Fruit fly (Drosophila melanogaster) whole organism, embryonic: Measurements from ENCODE around the gene CG7724.
A peak's percentile ranks its signal among the peaks of the same experiment; 100 is the strongest.

Experiments used
- Adf1 ChIP-seq: fragments of 200-800 bp; sonication (Bioruptor generic); IDR thresholded peaks from 2 replicates; pipeline ENCODE4 v1.3.6; 2022; ENCODE audit warnings: missing biosample characterization, missing genetic modification characterization
- B-H1 ChIP-seq: fragments of 200-800 bp; sonication (Bioruptor generic); IDR thresholded peaks from 3 replicates; pipeline ENCODE4 v1.3.6; 2022; ENCODE audit warnings: missing biosample characterization, missing genetic modification characterization
- CG1024 ChIP-seq: fragments of 200-800 bp; sonication (Bioruptor generic); IDR thresholded peaks from 2 replicates; pipeline ENCODE4 v1.3.6; 2022; ENCODE audit warnings: missing biosample characterization, missing genetic modification characterization
- CG10321 ChIP-seq: fragments of 200-800 bp; sonication (Bioruptor generic); IDR thresholded peaks from 2 replicates; pipeline ENCODE4 v1.3.6; 2022; ENCODE audit warnings: missing biosample characterization, missing genetic modification characterization
- CG11504 ChIP-seq: fragments of 200-800 bp; sonication (Bioruptor generic); optimal IDR thresholded peaks from 3 replicates; lab custom pipeline; 2019; ENCODE audit warnings: missing biosample characterization, mild to moderate bottlenecking, missing genetic modification characterization, moderate library complexity
- CG12769 ChIP-seq: fragments of 200-800 bp; sonication (Bioruptor generic); optimal IDR thresholded peaks from 2 replicates; lab custom pipeline; 2019; ENCODE audit warnings: missing biosample characterization, mild to moderate bottlenecking, missing genetic modification characterization, moderate library complexity
- CG1529 ChIP-seq: fragments of 200-800 bp; sonication (Bioruptor generic); optimal IDR thresholded peaks from 3 replicates; lab custom pipeline; 2018; ENCODE audit warnings: missing biosample characterization, missing genetic modification characterization
- CG2199 ChIP-seq: fragments of 200-800 bp; sonication (Bioruptor generic); IDR thresholded peaks from 3 replicates; pipeline ENCODE4 v1.3.6; 2022; ENCODE audit warnings: missing biosample characterization, missing genetic modification characterization
- CG2678 ChIP-seq: fragments of 200-800 bp; sonication (Bioruptor generic); optimal IDR thresholded peaks from 3 replicates; lab custom pipeline; 2019; ENCODE audit warnings: missing biosample characterization, mild to moderate bottlenecking, missing genetic modification characterization, moderate library complexity
- CG2889 ChIP-seq: fragments of 200-800 bp; sonication (Bioruptor generic); IDR thresholded peaks from 3 replicates; pipeline ENCODE4 v1.3.6; 2022; ENCODE audit warnings: missing biosample characterization, missing genetic modification characterization
- CG3281 ChIP-seq: fragments of 200-800 bp; sonication (Bioruptor generic); optimal IDR thresholded peaks from 3 replicates; lab custom pipeline; 2017; ENCODE audit warnings: missing biosample characterization, mild to moderate bottlenecking, missing genetic modification characterization
- CG33557 ChIP-seq: fragments of 200-800 bp; sonication (Bioruptor generic); optimal IDR thresholded peaks from 2 replicates; lab custom pipeline; 2019; ENCODE audit warnings: missing biosample characterization, mild to moderate bottlenecking, missing genetic modification characterization, moderate library complexity
- CG4360 ChIP-seq: fragments of 200-800 bp; sonication (Bioruptor generic); IDR thresholded peaks from 2 replicates; pipeline ENCODE4 v1.3.6; 2022; ENCODE audit warnings: missing biosample characterization, missing genetic modification characterization
- CG6765 ChIP-seq: fragments of 200-800 bp; sonication (Bioruptor generic); optimal IDR thresholded peaks from 3 replicates; lab custom pipeline; 2017; ENCODE audit warnings: missing biosample characterization, mild to moderate bottlenecking, missing genetic modification characterization
- CG8281 ChIP-seq: fragments of 200-800 bp; sonication (Bioruptor generic); optimal IDR thresholded peaks from 2 replicates; lab custom pipeline; 2018; ENCODE audit warnings: missing biosample characterization, mild to moderate bottlenecking, missing genetic modification characterization, moderate library complexity
- CG8290 ChIP-seq, 3 experiments: fragments of 200-800 bp; sonication (Bioruptor generic); optimal IDR thresholded peaks; 2 replicates each; lab custom pipeline; 2016 to 2019; ENCODE audit warnings: missing biosample characterization in 3 of 3, missing genetic modification characterization in 3 of 3, mild to moderate bottlenecking in 2 of 3, moderate library complexity in 1 of 3
- CG8478 ChIP-seq: fragments of >200 bp; optimal IDR thresholded peaks from 2 replicates; lab custom pipeline; 2018
- CG9932 ChIP-seq: fragments of 200-800 bp; sonication (Bioruptor generic); IDR thresholded peaks from 2 replicates; pipeline ENCODE4 v1.3.6; 2022; ENCODE audit warnings: missing biosample characterization, missing genetic modification characterization
- D ChIP-seq, 2 experiments: fragments of 200-800 bp in 1 of 2; fragments of >200 bp in 1 of 2; sonication (Bioruptor generic) in 1 of 2; optimal IDR thresholded peaks; 2 replicates in 1 of 2; 3 replicates in 1 of 2; lab custom pipeline; 2017; ENCODE audit warnings: mild to moderate bottlenecking in 1 of 2, missing biosample characterization in 1 of 2, missing genetic modification characterization in 1 of 2, missing genetic modification reagents in 1 of 2
- Deaf1 ChIP-seq: fragments of 200-800 bp; optimal IDR thresholded peaks from 3 replicates; lab custom pipeline; 2019; ENCODE audit warnings: missing biosample characterization, mild to moderate bottlenecking, missing genetic modification characterization, moderate library complexity
- Doc3 ChIP-seq: fragments of 200-800 bp; sonication (Bioruptor generic); IDR thresholded peaks from 3 replicates; pipeline ENCODE4 v1.3.6; 2022; ENCODE audit warnings: missing biosample characterization, missing genetic modification characterization; ENCODE audit not compliant: partially characterized antibody
- Drgx ChIP-seq: fragments of 200-800 bp; sonication (Bioruptor generic); IDR thresholded peaks from 2 replicates; pipeline ENCODE4 v1.3.6; 2022; ENCODE audit warnings: missing biosample characterization, missing genetic modification characterization
- Elba2 ChIP-seq: fragments of 200-800 bp; sonication (Bioruptor generic); optimal IDR thresholded peaks from 3 replicates; lab custom pipeline; 2016; ENCODE audit warnings: missing biosample characterization, missing genetic modification characterization
- Ets65A ChIP-seq: fragments of 200-800 bp; sonication (Bioruptor generic); peaks from one replicate; lab custom pipeline; 2016; ENCODE audit warnings: missing biosample characterization, missing genetic modification characterization
- Jarid2 ChIP-seq: fragments of 200-800 bp; sonication (Bioruptor generic); optimal IDR thresholded peaks from 3 replicates; lab custom pipeline; 2017; ENCODE audit warnings: mild to moderate bottlenecking, missing biosample characterization, missing genetic modification reagents, missing genetic modification characterization
- Mad ChIP-seq: fragments of 200-800 bp; sonication (Bioruptor generic); optimal IDR thresholded peaks from 2 replicates; lab custom pipeline; 2016; ENCODE audit warnings: missing biosample characterization, missing genetic modification characterization
- Opbp ChIP-seq: fragments of 200-800 bp; sonication (Bioruptor generic); IDR thresholded peaks from 3 replicates; pipeline ENCODE4 v1.3.6; 2022; ENCODE audit warnings: missing biosample characterization, missing genetic modification characterization; ENCODE audit not compliant: partially characterized antibody
- Pdp1 ChIP-seq, 2 experiments: fragments of 200-800 bp; sonication (Bioruptor generic); optimal IDR thresholded peaks; 3 replicates each; lab custom pipeline; 2016; ENCODE audit warnings: missing biosample characterization in 2 of 2, missing genetic modification characterization in 2 of 2, mild to moderate bottlenecking in 1 of 2, moderate library complexity in 1 of 2
- amos ChIP-seq: fragments of 200-800 bp; sonication (Bioruptor generic); IDR thresholded peaks from 2 replicates; pipeline ENCODE4 v1.3.6; 2022; ENCODE audit warnings: missing biosample characterization, missing genetic modification characterization; ENCODE audit not compliant: partially characterized antibody
- bsh ChIP-seq, 2 experiments: fragments of 200-800 bp; sonication (Bioruptor generic); optimal IDR thresholded peaks; 2 replicates each; lab custom pipeline; 2017 to 2018; ENCODE audit warnings: mild to moderate bottlenecking in 2 of 2, missing biosample characterization in 2 of 2, missing genetic modification characterization in 2 of 2, moderate library complexity in 1 of 2
- ci ChIP-seq: fragments of 200-800 bp; sonication (Bioruptor generic); IDR thresholded peaks from 3 replicates; pipeline ENCODE4 v1.3.6; 2022; ENCODE audit warnings: missing biosample characterization, missing genetic modification characterization
- dmrt99B ChIP-seq: fragments of 200-800 bp; sonication (Bioruptor generic); optimal IDR thresholded peaks from 2 replicates; lab custom pipeline; 2018; ENCODE audit warnings: missing biosample characterization, mild to moderate bottlenecking, missing genetic modification characterization, moderate library complexity
- gem ChIP-seq: fragments of 200-800 bp; sonication (Bioruptor generic); optimal IDR thresholded peaks from 2 replicates; lab custom pipeline; 2019; ENCODE audit warnings: missing biosample characterization, mild to moderate bottlenecking, missing genetic modification characterization, moderate library complexity
- grau ChIP-seq: fragments of 200-800 bp; optimal IDR thresholded peaks from 3 replicates; lab custom pipeline; 2019; ENCODE audit warnings: missing biosample characterization, mild to moderate bottlenecking, missing genetic modification characterization, moderate library complexity
- grn ChIP-seq: fragments of 200-800 bp; sonication (Bioruptor generic); optimal IDR thresholded peaks from 3 replicates; lab custom pipeline; 2017; ENCODE audit warnings: missing biosample characterization, missing genetic modification characterization
- gsb-n ChIP-seq: fragments of 200-800 bp; sonication (Bioruptor generic); optimal IDR thresholded peaks from 3 replicates; lab custom pipeline; 2018; ENCODE audit warnings: missing biosample characterization, mild to moderate bottlenecking, missing genetic modification characterization
- hkb ChIP-seq, 2 experiments: fragments of 200-800 bp in 1 of 2; fragments of >200 bp in 1 of 2; sonication (Bioruptor generic) in 1 of 2; IDR thresholded peaks in 1 of 2; optimal IDR thresholded peaks in 1 of 2; 2 replicates each; pipeline versions ENCODE4 v1.3.6 to Lab custom; 2017 to 2022; ENCODE audit warnings: missing biosample characterization in 1 of 2, missing genetic modification characterization in 1 of 2
- jigr1 ChIP-seq: fragments of 200-800 bp; sonication (Bioruptor generic); IDR thresholded peaks from 3 replicates; pipeline ENCODE4 v1.3.6; 2022; ENCODE audit warnings: missing biosample characterization, missing genetic modification characterization
- ken ChIP-seq: fragments of 200-800 bp; sonication (Bioruptor generic); IDR thresholded peaks from 3 replicates; pipeline ENCODE4 v1.3.6; 2022; ENCODE audit warnings: missing biosample characterization, missing genetic modification characterization
- knrl ChIP-seq: fragments of 200-800 bp; sonication (Bioruptor generic); IDR thresholded peaks from 3 replicates; pipeline ENCODE4 v1.3.6; 2022; ENCODE audit warnings: missing biosample characterization, missing genetic modification characterization; ENCODE audit not compliant: partially characterized antibody
- maf-S ChIP-seq: fragments of 200-800 bp; sonication (Bioruptor generic); optimal IDR thresholded peaks from 2 replicates; lab custom pipeline; 2016; ENCODE audit warnings: missing biosample characterization, missing genetic modification characterization
- otp ChIP-seq: fragments of 200-800 bp; sonication (Bioruptor generic); IDR thresholded peaks from 3 replicates; pipeline ENCODE4, ENCODE4 v1.3.6; 2022; ENCODE audit warnings: missing biosample characterization, missing genetic modification characterization
- ro ChIP-seq: fragments of 200-800 bp; sonication (Bioruptor generic); IDR thresholded peaks from 2 replicates; pipeline ENCODE4 v1.3.6; 2022; ENCODE audit warnings: missing biosample characterization, missing genetic modification characterization
- stwl ChIP-seq: fragments of 200-800 bp; sonication (Bioruptor generic); optimal IDR thresholded peaks from 3 replicates; lab custom pipeline; 2018; ENCODE audit warnings: missing biosample characterization, mild to moderate bottlenecking, missing genetic modification characterization, moderate library complexity
- zen ChIP-seq: fragments of 200-800 bp; sonication (Bioruptor generic); optimal IDR thresholded peaks from 3 replicates; lab custom pipeline; 2018; ENCODE audit warnings: missing biosample characterization, mild to moderate bottlenecking, missing genetic modification characterization, moderate library complexity
- zfh1 ChIP-seq: fragments of 200-800 bp; sonication (Bioruptor generic); IDR thresholded peaks from 3 replicates; pipeline ENCODE4 v1.3.6; 2022; ENCODE audit warnings: missing biosample characterization, missing genetic modification characterization

Gene CG7724

DNA sequence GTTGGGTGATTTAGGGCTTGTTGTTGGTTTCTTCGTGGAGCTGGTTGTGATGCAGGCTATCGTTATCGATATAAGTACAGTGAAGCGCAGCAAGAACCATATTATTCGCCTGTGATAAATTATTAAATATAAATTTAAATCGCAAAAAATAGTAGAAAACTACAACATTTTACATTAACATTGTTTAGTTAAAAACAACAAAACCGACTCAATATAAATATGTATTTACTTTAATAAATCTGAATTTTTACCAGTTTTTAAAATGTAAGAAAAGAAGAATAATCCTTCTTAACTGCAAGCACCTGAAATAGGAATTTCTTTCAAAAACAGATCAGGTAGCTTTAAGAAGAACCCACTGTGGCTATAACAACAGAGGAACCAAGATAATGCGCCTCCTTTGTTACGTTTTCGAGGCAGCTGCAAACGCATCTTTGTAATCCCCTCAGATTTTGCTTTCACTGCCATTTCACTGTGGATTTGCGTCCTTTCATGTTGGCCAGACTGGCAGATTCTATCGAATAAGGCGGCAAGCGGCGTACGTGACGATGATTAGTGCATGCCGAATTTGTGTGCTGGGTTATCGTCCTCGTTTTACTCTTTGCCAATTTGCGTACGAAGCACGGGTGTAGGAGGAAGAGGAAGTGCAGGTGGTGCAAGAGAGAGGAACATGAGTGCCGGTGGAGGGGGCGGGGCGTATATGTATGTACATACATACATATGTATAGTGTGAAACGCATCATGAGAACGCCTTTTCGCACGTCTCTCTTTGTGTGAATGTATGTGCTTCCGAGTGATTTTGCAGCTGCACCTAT lies 44.7 kb upstream of the CG7724 start (continued):
- peak in 1 of 2 experiments; percentile 34 for TF ChIP-seq bsh (GFP tag; optimal IDR thresholded peaks at IDR 0.05; lab: Kevin White, UChicago)
- TF ChIP-seq Ets65A: peak; percentile 57
- TF ChIP-seq CG4360 (GFP tag; lab: Robert Waterston, UW): peak; percentile 4; the same call in 1 of the 2 replicates
- no peak for TF ChIP-seq jigr1 (GFP tag; lab: Robert Waterston, UW)
- TF ChIP-seq CG9932 (GFP tag; lab: Robert Waterston, UW): peak; percentile 20; the same call in 1 of the 2 replicates
- no peak for TF ChIP-seq ro (GFP tag; lab: Robert Waterston, UW)
- peak; percentile 82 for TF ChIP-seq grau
- TF ChIP-seq stwl (tag; lab: Kevin White, UChicago): no peak
- peak; percentile 36; the same call in 1 of the 2 replicates for TF ChIP-seq Drgx (GFP tag; lab: Robert Waterston, UW)
- no peak for TF ChIP-seq Jarid2
- TF ChIP-seq Pdp1 (GFP tag; optimal IDR thresholded peaks at IDR 0.05; lab: Kevin White, UChicago): no peak
- no peak for TF ChIP-seq CG33557 (GFP tag; lab: Kevin White, UChicago)
- 0 out of 3 replicates have a peak, but pooled peaks have one; percentile 36 for TF ChIP-seq zfh1
- no peak for TF ChIP-seq hkb (optimal IDR thresholded peaks at IDR 0.05; lab: Kevin White, UChicago)
- no peak for TF ChIP-seq hkb (GFP tag; IDR thresholded peaks at IDR 0.05; lab: Robert Waterston, UW)
- TF ChIP-seq gem: peak; percentile 72
- peak; percentile 32 for TF ChIP-seq dmrt99B (tag; lab: Kevin White, UChicago)
- TF ChIP-seq CG1529 (GFP tag; lab: Kevin White, UChicago): no peak
- TF ChIP-seq zen: peak; percentile 63
- no peak for TF ChIP-seq CG2199 (GFP tag; lab: Robert Waterston, UW)
- peak; percentile 46 for TF ChIP-seq Elba2 (GFP tag; lab: Kevin White, UChicago)
- TF ChIP-seq knrl (GFP tag; lab: Robert Waterston, UW): no peak
- no peak for TF ChIP-seq amos (GFP tag; lab: Robert Waterston, UW)
- TF ChIP-seq gsb-n (tag; lab: Kevin White, UChicago): peak; percentile 15
- no peak for TF ChIP-seq CG1024
- no peak for TF ChIP-seq Opbp (GFP tag; lab: Robert Waterston, UW)
- TF ChIP-seq ken (GFP tag; lab: Robert Waterston, UW): no peak
- peak; percentile 79 for TF ChIP-seq D (optimal IDR thresholded peaks at IDR 0.05; lab: Kevin White, UChicago)
- no peak for TF ChIP-seq D (GFP tag; optimal IDR thresholded peaks at IDR 0.05; lab: Kevin White, UChicago)
- peak; percentile 26 for TF ChIP-seq CG11504
- no peak for TF ChIP-seq otp (GFP tag; lab: Robert Waterston, UW)

DNA sequence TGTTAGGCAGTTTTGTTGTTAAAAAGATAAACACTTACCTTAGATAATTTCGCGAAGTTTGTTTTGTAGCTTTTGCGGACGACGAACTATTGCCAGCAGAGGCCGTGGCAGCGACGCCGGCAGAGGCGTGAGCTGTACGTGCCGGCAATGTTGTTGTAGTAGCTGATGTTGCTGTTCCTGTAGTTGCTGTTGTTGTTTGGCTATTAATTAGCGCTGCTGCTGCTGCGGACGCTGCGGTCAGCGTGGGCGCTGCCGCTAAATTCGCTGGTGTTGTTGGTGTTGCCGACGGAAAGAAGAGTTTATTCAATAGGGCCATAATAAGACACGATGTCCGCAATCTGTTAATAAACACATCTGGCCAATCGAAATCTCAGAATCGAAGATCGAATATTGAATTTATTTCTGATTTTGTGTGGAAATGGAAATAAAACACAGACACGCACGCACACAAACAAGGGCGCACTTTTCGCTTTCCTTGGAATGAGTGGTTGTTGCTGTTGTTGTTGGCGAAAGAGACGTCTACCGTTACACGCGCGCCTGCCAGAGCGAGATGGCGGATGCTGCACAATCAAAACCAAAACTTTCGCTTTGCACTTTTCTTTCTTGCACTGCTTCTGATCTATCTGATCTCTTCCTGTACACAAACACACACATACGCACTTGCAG lies 43.9 kb upstream of the CG7724 start:
- no peak for TF ChIP-seq maf-S
- TF ChIP-seq CG1024: 0 out of 2 replicates have a peak, but pooled peaks have one; percentile 11
- TF ChIP-seq CG10321: peak; percentile 76
- TF ChIP-seq B-H1 (GFP tag; lab: Robert Waterston, UW): no peak
- no peak for TF ChIP-seq CG6765 (GFP tag; lab: Kevin White, UChicago)
- TF ChIP-seq CG2678 (tag; lab: Kevin White, UChicago): no peak
- TF ChIP-seq CG2889: no peak
- TF ChIP-seq Adf1 (GFP tag; lab: Robert Waterston, UW): peak; percentile 92
- TF ChIP-seq Doc3 (GFP tag; lab: Robert Waterston, UW): no peak
- no peak for TF ChIP-seq CG3281
- TF ChIP-seq CG4360 (GFP tag; lab: Robert Waterston, UW): peak; percentile 90
- TF ChIP-seq CG8281: no peak
- TF ChIP-seq Mad: no peak
- 0 out of 3 replicates have a peak, but pooled peaks have one; percentile 19 for TF ChIP-seq ci (GFP tag; lab: Robert Waterston, UW)
- no peak for TF ChIP-seq CG12769 (tag; lab: Kevin White, UChicago)
- TF ChIP-seq CG8478: peak; percentile 30
- no peak for TF ChIP-seq Deaf1 (tag; lab: Kevin White, UChicago)
- TF ChIP-seq grn (GFP tag; lab: Kevin White, UChicago): no peak
- TF ChIP-seq CG8290 (GFP tag; optimal IDR thresholded peaks at IDR 0.05; lab: Kevin White, UChicago): no peak
- no peak for TF ChIP-seq CG8290 (tag; optimal IDR thresholded peaks at IDR 0.05; lab: Kevin White, UChicago)
